Fruit fly (Drosophila melanogaster): ENCODE results near the gene Taf3.

Gene Taf3

dm6 chr4:416288-416687 lies 50.3 kb downstream of the Taf3 start:
- TF ChIP-seq fkh (GFP tag; optimal IDR thresholded peaks at IDR 0.05) (peak; percentile 96), Gug (GFP tag; IDR thresholded peaks at IDR 0.05) (no peak)

- peak; percentile 8 for TF ChIP-seq esn (GFP tag; optimal IDR thresholded peaks at IDR 0.05)
- TF ChIP-seq CG6808 (GFP tag; optimal IDR thresholded peaks at IDR 0.05) = no peak
- TF ChIP-seq net (GFP tag; optimal IDR thresholded peaks at IDR 0.05) = no peak
- peak; percentile 26 for TF ChIP-seq Eip78C (GFP tag)
Measured at dm6 chr4:411513-411912, 55.1 kb downstream of the Taf3 start.
